Fruit fly (Drosophila melanogaster) whole organism: ENCODE data around the gene kst.

ENCODE experiments used
- CG8478 ChIP-seq: fragments of >200 bp; optimal IDR thresholded peaks from 2 replicates; lab custom pipeline; 2018; ENCODE audit warnings: inconsistent platforms
- Dll ChIP-seq: fragments of >200 bp; optimal IDR thresholded peaks from 2 replicates; lab custom pipeline; 2017
- EcR ChIP-seq, 2 experiments: fragments of >200 bp; optimal IDR thresholded peaks; 2 replicates each; lab custom pipeline; 2017; ENCODE audit warnings: missing biosample characterization in 2 of 2, missing genetic modification characterization in 2 of 2, missing genetic modification reagents in 2 of 2
- usp ChIP-seq: fragments of >200 bp; optimal IDR thresholded peaks from 2 replicates; lab custom pipeline; 2017; ENCODE audit warnings: missing biosample characterization, missing genetic modification characterization, mixed read lengths

DNA sequence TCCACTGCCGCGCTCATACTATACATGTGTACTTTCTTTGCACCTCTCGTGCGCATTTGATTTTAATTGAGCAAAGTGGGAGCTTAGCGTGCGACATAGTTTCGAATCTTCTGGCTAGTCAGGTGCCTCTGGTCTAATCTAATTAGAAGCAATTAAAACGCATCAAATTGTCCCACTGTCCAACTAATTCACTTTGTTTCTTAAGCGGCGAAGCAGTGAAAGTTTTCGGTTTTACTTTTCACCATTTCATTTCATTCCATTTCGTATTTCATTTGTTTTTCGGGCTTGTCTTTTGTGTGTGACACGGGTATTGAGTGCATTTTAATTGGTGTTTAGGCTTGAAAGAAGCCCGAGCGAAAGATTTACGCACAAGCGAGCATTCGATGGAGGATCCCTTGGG is 15.9 kb downstream of the kst start:
- TF ChIP-seq Dll (lab: Kevin White, UChicago) (no peak), CG8478 (lab: Kevin White, UChicago) (no peak), usp (GFP tag; lab: Kevin White, UChicago) (no peak), EcR (GFP tag; optimal IDR thresholded peaks at IDR 0.05; lab: Kevin White, UChicago) (no peak)
